Worm (Caenorhabditis elegans): ENCODE results near the gene C47D12.4.

C47D12.4 gene

DNA sequence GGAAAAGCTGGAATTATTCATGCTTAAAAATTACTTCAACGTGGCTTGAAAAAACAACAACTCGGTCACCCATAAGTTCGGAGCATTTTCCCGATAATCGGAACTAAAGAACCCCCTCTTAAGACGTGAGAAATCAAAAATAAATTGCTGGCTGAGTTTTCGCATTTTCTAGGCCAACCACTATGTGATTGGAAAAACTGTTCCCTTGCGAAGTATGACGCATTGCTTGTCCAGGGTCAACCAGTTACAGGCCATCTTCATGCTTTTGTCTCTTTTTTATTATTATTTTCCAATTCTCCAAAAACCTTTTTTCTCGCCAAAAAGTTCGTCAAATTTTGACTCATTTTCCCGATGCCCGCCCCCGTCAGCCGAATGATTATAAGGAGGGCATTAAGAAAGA, 38.5 kb downstream of the C47D12.4 start, which contains the start of gene F13D12.3:
TSS of gene F13D12.3 (plus strand) at position 301 of the 400 bp plus-strand sequence.
- TF ChIP-seq T22C8.4 (GFP tag; IDR thresholded peaks at IDR 0.05) = no peak
- no peak for TF ChIP-seq ztf-29 (GFP tag; IDR thresholded peaks at IDR 0.05)
- TF ChIP-seq tab-1 (GFP tag; IDR thresholded peaks at IDR 0.05) = no peak
- no peak for TF ChIP-seq ref-1 (GFP tag; conservative IDR thresholded peaks at IDR 0.05)
- TF ChIP-seq ztf-23 (GFP tag; IDR thresholded peaks at IDR 0.05) = no peak
- no peak for TF ChIP-seq klf-2 (GFP tag; conservative IDR thresholded peaks at IDR 0.05)
- no peak for TF ChIP-seq med-1 (GFP tag; optimal IDR thresholded peaks at IDR 0.05; ENCODE audit: insufficient read depth)
- TF ChIP-seq cog-1 (tag; optimal IDR thresholded peaks at IDR 0.05) = no peak
- no peak for TF ChIP-seq flt-1 (GFP tag; IDR thresholded peaks at IDR 0.05)

ce11 chrII:11720819-11721218, 39.2 kb downstream of the C47D12.4 start:
- no peak for TF ChIP-seq flt-1 (GFP tag; IDR thresholded peaks at IDR 0.05)
- no peak for TF ChIP-seq T22C8.4 (GFP tag; IDR thresholded peaks at IDR 0.05)
- no peak for TF ChIP-seq ref-1 (GFP tag; conservative IDR thresholded peaks at IDR 0.05)
- TF ChIP-seq ztf-23 (GFP tag; IDR thresholded peaks at IDR 0.05) = no peak
- no peak for TF ChIP-seq ztf-29 (GFP tag; IDR thresholded peaks at IDR 0.05)
- TF ChIP-seq cog-1 (tag; optimal IDR thresholded peaks at IDR 0.05) = no peak
- no peak for TF ChIP-seq klf-2 (GFP tag; conservative IDR thresholded peaks at IDR 0.05)
- no peak for TF ChIP-seq tab-1 (GFP tag; IDR thresholded peaks at IDR 0.05)
- no peak for TF ChIP-seq med-1 (GFP tag; optimal IDR thresholded peaks at IDR 0.05; ENCODE audit: insufficient read depth)

DNA sequence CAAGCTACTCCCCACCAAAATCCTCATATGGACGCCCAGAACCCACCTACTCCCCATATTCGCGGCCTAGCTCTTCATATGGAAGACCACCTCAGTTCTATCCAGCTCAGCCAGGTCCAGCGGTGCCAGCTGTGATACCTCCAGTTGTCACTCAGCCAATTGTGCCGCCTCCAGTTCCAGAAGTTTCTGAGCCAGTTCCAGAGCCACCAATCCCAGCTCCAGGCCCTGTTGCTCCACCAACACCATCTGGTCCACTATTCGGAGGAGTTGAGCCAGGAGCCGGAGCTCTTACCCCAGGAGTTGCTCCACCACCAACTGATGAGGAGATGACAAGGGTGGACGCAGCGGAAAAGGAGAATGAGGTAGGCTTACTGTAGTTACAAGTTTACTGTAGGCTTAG, 40.0 kb downstream of the C47D12.4 start:
- TF ChIP-seq ztf-23 (GFP tag; IDR thresholded peaks at IDR 0.05) (no peak), T22C8.4 (GFP tag; IDR thresholded peaks at IDR 0.05) (no peak), cog-1 (tag; optimal IDR thresholded peaks at IDR 0.05) (no peak), med-1 (GFP tag; optimal IDR thresholded peaks at IDR 0.05; ENCODE audit: insufficient read depth) (no peak), ref-1 (GFP tag; conservative IDR thresholded peaks at IDR 0.05) (no peak), klf-2 (GFP tag; conservative IDR thresholded peaks at IDR 0.05) (no peak), tab-1 (GFP tag; IDR thresholded peaks at IDR 0.05) (0 out of 2 replicates have a peak, but pooled peaks have one; percentile 24)

ce11 chrII:11722164-11722563, 40.6 kb downstream of the C47D12.4 start:
- TF ChIP-seq ref-1 (GFP tag; conservative IDR thresholded peaks at IDR 0.05) (no peak), ztf-23 (GFP tag; IDR thresholded peaks at IDR 0.05) (no peak), med-1 (GFP tag; optimal IDR thresholded peaks at IDR 0.05; ENCODE audit: insufficient read depth) (no peak), flt-1 (GFP tag; IDR thresholded peaks at IDR 0.05) (no peak), cog-1 (tag; optimal IDR thresholded peaks at IDR 0.05) (no peak), klf-2 (GFP tag; conservative IDR thresholded peaks at IDR 0.05) (no peak), ztf-29 (GFP tag; IDR thresholded peaks at IDR 0.05) (no peak), T22C8.4 (GFP tag; IDR thresholded peaks at IDR 0.05) (no peak), tab-1 (GFP tag; IDR thresholded peaks at IDR 0.05) (no peak)

DNA sequence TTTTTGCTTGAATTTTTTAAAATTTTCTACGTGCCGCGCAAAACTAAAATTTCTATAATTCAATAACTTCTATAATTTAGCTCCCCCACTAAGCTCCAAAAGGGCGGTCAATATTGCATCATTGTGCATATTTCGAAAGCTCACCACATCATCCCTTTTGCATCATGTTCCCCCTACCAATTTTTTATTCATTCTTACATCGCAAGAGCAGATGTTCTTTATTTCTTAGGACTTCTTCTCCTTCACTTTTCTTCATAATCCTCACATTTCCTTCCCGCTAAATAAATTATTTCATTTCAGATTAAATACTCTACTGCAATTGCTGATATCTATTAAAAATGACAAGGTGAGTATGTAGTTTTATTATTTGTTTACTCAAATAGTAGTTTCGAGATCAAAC, 42.3 kb downstream of the C47D12.4 start, which contains the start of gene ldh-1:
TSS of gene ldh-1 (plus strand) at position 301 of the 400 bp plus-strand sequence.
- no peak for TF ChIP-seq flt-1 (GFP tag; IDR thresholded peaks at IDR 0.05)
- no peak for TF ChIP-seq tab-1 (GFP tag; IDR thresholded peaks at IDR 0.05)
- no peak for TF ChIP-seq ztf-23 (GFP tag; IDR thresholded peaks at IDR 0.05)
- no peak for TF ChIP-seq T22C8.4 (GFP tag; IDR thresholded peaks at IDR 0.05)
- no peak for TF ChIP-seq klf-2 (GFP tag; conservative IDR thresholded peaks at IDR 0.05)
- TF ChIP-seq cog-1 (tag; optimal IDR thresholded peaks at IDR 0.05) = no peak
- no peak for TF ChIP-seq ztf-29 (GFP tag; IDR thresholded peaks at IDR 0.05)
- no peak for TF ChIP-seq ref-1 (GFP tag; conservative IDR thresholded peaks at IDR 0.05)
- TF ChIP-seq med-1 (GFP tag; optimal IDR thresholded peaks at IDR 0.05; ENCODE audit: insufficient read depth) = no peak

ce11 chrII:11724362-11724761, 42.8 kb downstream of the C47D12.4 start:
- TF ChIP-seq T22C8.4 (GFP tag; IDR thresholded peaks at IDR 0.05) (no peak), ztf-29 (GFP tag; IDR thresholded peaks at IDR 0.05) (no peak), ztf-23 (GFP tag; IDR thresholded peaks at IDR 0.05) (no peak), ref-1 (GFP tag; conservative IDR thresholded peaks at IDR 0.05) (no peak), flt-1 (GFP tag; IDR thresholded peaks at IDR 0.05) (no peak)

ce11 chrII:11725615-11726014, 44.0 kb downstream of the C47D12.4 start:
- no peak for TF ChIP-seq tab-1 (GFP tag; IDR thresholded peaks at IDR 0.05)
- no peak for TF ChIP-seq ztf-23 (GFP tag; IDR thresholded peaks at IDR 0.05)
- TF ChIP-seq klf-2 (GFP tag; conservative IDR thresholded peaks at IDR 0.05) = no peak
- no peak for TF ChIP-seq ztf-29 (GFP tag; IDR thresholded peaks at IDR 0.05)
- TF ChIP-seq flt-1 (GFP tag; IDR thresholded peaks at IDR 0.05) = no peak
- no peak for TF ChIP-seq T22C8.4 (GFP tag; IDR thresholded peaks at IDR 0.05)
- TF ChIP-seq med-1 (GFP tag; optimal IDR thresholded peaks at IDR 0.05; ENCODE audit: insufficient read depth) = no peak
- no peak for TF ChIP-seq cog-1 (tag; optimal IDR thresholded peaks at IDR 0.05)
- TF ChIP-seq ref-1 (GFP tag; conservative IDR thresholded peaks at IDR 0.05) = no peak

- no peak for TF ChIP-seq ref-1 (GFP tag; conservative IDR thresholded peaks at IDR 0.05)
- no peak for TF ChIP-seq cog-1 (tag; optimal IDR thresholded peaks at IDR 0.05)
- TF ChIP-seq flt-1 (GFP tag; IDR thresholded peaks at IDR 0.05) = no peak
- no peak for TF ChIP-seq ztf-29 (GFP tag; IDR thresholded peaks at IDR 0.05)
- TF ChIP-seq T22C8.4 (GFP tag; IDR thresholded peaks at IDR 0.05) = no peak
- no peak for TF ChIP-seq tab-1 (GFP tag; IDR thresholded peaks at IDR 0.05)
Observed at ce11 chrII:11726470-11727106, 45.0 kb downstream of the C47D12.4 start, which contains the start of gene F13D12.5. TSS of gene F13D12.5 (plus strand) at chrII:11726814.

ce11 chrII:11727438-11727837, 45.9 kb downstream of the C47D12.4 start:
- TF ChIP-seq tab-1 (GFP tag; IDR thresholded peaks at IDR 0.05) (no peak), ref-1 (GFP tag; conservative IDR thresholded peaks at IDR 0.05) (no peak)

DNA sequence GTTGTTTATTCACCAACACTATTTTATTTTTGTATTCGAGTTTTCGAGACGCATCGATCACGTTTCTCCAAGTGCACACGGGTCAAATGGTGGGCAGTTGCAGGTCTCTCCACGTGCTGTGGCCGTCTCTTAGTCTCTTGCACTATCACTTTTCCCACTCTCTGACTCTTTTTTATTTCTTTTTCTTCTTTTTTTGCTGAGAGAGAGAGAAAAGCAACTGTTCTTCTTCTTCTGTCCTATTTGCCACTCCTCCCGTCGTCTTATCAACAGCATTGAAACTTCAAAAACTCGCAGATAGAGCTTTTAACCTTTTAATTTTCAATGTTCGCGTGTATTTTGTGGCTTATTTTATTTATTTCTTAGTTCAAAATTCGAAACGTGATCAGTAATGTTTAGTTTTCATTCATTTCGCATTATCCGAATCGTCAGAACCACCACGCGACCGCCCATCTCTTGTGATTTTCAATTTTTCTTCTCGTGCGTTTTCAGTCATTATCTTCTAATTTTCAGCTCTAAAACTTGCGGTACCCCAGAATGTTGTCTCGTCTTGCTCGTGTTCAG, 47.1 kb downstream of the C47D12.4 start, which contains the start of gene alh-8:
TSS of gene alh-8 (plus strand) at position 511 of the 561 bp plus-strand sequence.
- no peak for TF ChIP-seq klf-2 (GFP tag; conservative IDR thresholded peaks at IDR 0.05)
- TF ChIP-seq med-1 (GFP tag; optimal IDR thresholded peaks at IDR 0.05; ENCODE audit: insufficient read depth) = no peak
- no peak for TF ChIP-seq cog-1 (tag; optimal IDR thresholded peaks at IDR 0.05)
- no peak for TF ChIP-seq ztf-29 (GFP tag; IDR thresholded peaks at IDR 0.05)
- TF ChIP-seq ztf-23 (GFP tag; IDR thresholded peaks at IDR 0.05) = no peak

Data from whole organism, midembryonic.